Worm (Caenorhabditis elegans) whole organism, L4 larva: ENCODE measurements around the gene C17B7.10.

Experiments
- daf-12 ChIP-seq: fragments of 150-350 bp; optimal IDR thresholded peaks from 2 replicates; lab custom pipeline; 2014; ENCODE audit warnings: missing biosample characterization, missing genetic modification reagents, missing genetic modification characterization
- jun-1 ChIP-seq: fragments of 150-350 bp; optimal IDR thresholded peaks from 2 replicates; lab custom pipeline; 2014; ENCODE audit warnings: missing biosample characterization, missing genetic modification reagents, missing genetic modification characterization
- pha-4 ChIP-seq, 2 experiments: fragments of 150-350 bp in 1 of 2; fragments of 200-800 bp in 1 of 2; sonication (Bioruptor generic) in 1 of 2; IDR thresholded peaks in 1 of 2; optimal IDR thresholded peaks in 1 of 2; 2 replicates each; pipeline versions ENCODE4 v1.3.6 to Lab custom; 2014 to 2022; ENCODE audit warnings: missing genetic modification characterization in 2 of 2, missing genetic modification reagents in 2 of 2, missing biosample characterization in 1 of 2, missing compliant biosample characterization in 1 of 2

ce11 chrV:3333334-3333733 lies 8.5 kb downstream of the C17B7.10 start, which contains the start of gene C17B7.5:
- TF ChIP-seq jun-1 (no peak), daf-12 (tag; lab: Kevin White, UChicago) (no peak), pha-4 (GFP tag; IDR thresholded peaks at IDR 0.05; lab: Robert Waterston, UW) (no peak), pha-4 (tag; optimal IDR thresholded peaks at IDR 0.05; lab: Kevin White, UChicago) (no peak)
